Worm (Caenorhabditis elegans): Measurements from ENCODE around the gene chtl-1.

DNA sequence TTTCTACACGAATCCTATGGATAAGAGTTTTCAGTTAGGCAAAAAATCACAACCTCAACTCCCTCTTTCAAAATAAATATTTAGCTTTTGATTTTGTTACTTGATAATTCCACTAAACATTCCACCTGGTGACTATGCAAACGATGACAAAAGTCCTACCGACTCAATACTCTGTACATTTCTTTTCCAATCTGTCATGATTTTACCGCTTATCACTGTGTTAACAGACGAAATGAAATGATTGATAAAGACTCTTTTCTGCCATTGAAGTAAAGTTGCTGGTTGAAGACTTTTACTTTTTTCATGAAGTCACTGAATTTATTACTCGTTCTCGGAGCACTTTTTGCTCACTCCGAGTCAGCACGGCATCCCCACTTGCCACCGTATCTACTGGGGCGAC, 34.9 kb downstream of the chtl-1 start, which contains the start of gene C26B9.5:
- TF ChIP-seq nhr-12 (tag; optimal IDR thresholded peaks at IDR 0.05): no peak
- no peak for TF ChIP-seq drap-1 (GFP tag; optimal IDR thresholded peaks at IDR 0.05)
- no peak for TF ChIP-seq mep-1 (tag; optimal IDR thresholded peaks at IDR 0.05)

All from whole organism, mixed stage, embryonic.